Worm (Caenorhabditis elegans) whole organism, L2 larva: ENCODE data around the gene ZK1073.2.

ENCODE experiments used
- C34F6.9 ChIP-seq: fragments of 150-350 bp; optimal IDR thresholded peaks from 2 replicates; lab custom pipeline; 2014; ENCODE audit warnings: missing biosample characterization, missing genetic modification characterization
- R02D3.7 ChIP-seq: fragments of 150-350 bp; optimal IDR thresholded peaks from 2 replicates; lab custom pipeline; 2014; ENCODE audit warnings: missing biosample characterization, missing genetic modification characterization
- Y55F3AM.14 ChIP-seq: fragments of 200-800 bp; sonication (Bioruptor generic); optimal IDR thresholded peaks from 2 replicates; lab custom pipeline; 2018; ENCODE audit warnings: mild to moderate bottlenecking, missing genetic modification characterization, missing compliant biosample characterization
- aly-2 ChIP-seq: fragments of 150-350 bp; optimal IDR thresholded peaks from 2 replicates; lab custom pipeline; 2014; ENCODE audit warnings: missing biosample characterization, missing genetic modification characterization
- blmp-1 ChIP-seq: sonication (generic microtip); optimal IDR thresholded peaks from 2 replicates; lab custom pipeline; 2017; ENCODE audit warnings: missing genetic modification characterization, mild to moderate bottlenecking, missing compliant biosample characterization, antibody characterized with exemption, moderate library complexity; ENCODE audit not compliant: insufficient read depth
- ceh-16 ChIP-seq: fragments of 150-350 bp; optimal IDR thresholded peaks from 2 replicates; lab custom pipeline; 2014; ENCODE audit warnings: missing biosample characterization, missing genetic modification characterization
- dmd-4 ChIP-seq: sonication (generic microtip); optimal IDR thresholded peaks from 2 replicates; lab custom pipeline; 2017; ENCODE audit warnings: missing biosample characterization, missing genetic modification characterization
- elt-1 ChIP-seq: fragments of 150-350 bp; optimal IDR thresholded peaks from 2 replicates; lab custom pipeline; 2014; ENCODE audit warnings: missing biosample characterization, missing genetic modification characterization
- fos-1 ChIP-seq: fragments of 150-350 bp; optimal IDR thresholded peaks from 2 replicates; lab custom pipeline; 2014; ENCODE audit warnings: missing biosample characterization, missing genetic modification characterization
- gmeb-1 ChIP-seq: fragments of 150-350 bp; optimal IDR thresholded peaks from 2 replicates; lab custom pipeline; 2014; ENCODE audit warnings: missing biosample characterization, missing genetic modification characterization
- lin-11 ChIP-seq: fragments of 150-350 bp; sonication (generic microtip); optimal IDR thresholded peaks from 2 replicates; lab custom pipeline; 2014; ENCODE audit warnings: missing biosample characterization, missing genetic modification characterization, inconsistent platforms, mixed read lengths
- lin-13 ChIP-seq: fragments of 150-350 bp; optimal IDR thresholded peaks from 2 replicates; lab custom pipeline; 2014; ENCODE audit warnings: missing biosample characterization, missing genetic modification reagents, missing genetic modification characterization
- lin-39 ChIP-seq: fragments of 150-350 bp; optimal IDR thresholded peaks from 2 replicates; lab custom pipeline; 2014; ENCODE audit warnings: missing biosample characterization, missing genetic modification reagents, missing genetic modification characterization
- lsy-2 ChIP-seq, 2 experiments: fragments of 150-350 bp in 1 of 2; sonication (generic microtip) in 1 of 2; optimal IDR thresholded peaks; 2 replicates each; lab custom pipeline; 2014 to 2017; ENCODE audit warnings: missing biosample characterization in 2 of 2, missing genetic modification characterization in 2 of 2
- mab-5 ChIP-seq: fragments of 150-350 bp; optimal IDR thresholded peaks from 2 replicates; lab custom pipeline; 2014; ENCODE audit warnings: missing biosample characterization, missing genetic modification characterization
- mbf-1 ChIP-seq: sonication (generic microtip); optimal IDR thresholded peaks from 2 replicates; lab custom pipeline; 2017; ENCODE audit warnings: missing biosample characterization, missing genetic modification characterization
- mdl-1 ChIP-seq, 2 experiments: fragments of 150-350 bp in 1 of 2; sonication (generic microtip) in 1 of 2; optimal IDR thresholded peaks; 2 replicates each; lab custom pipeline; 2017; ENCODE audit warnings: missing biosample characterization in 2 of 2, missing genetic modification characterization in 2 of 2
- nhr-11 ChIP-seq: fragments of 150-350 bp; optimal IDR thresholded peaks from 2 replicates; lab custom pipeline; 2014; ENCODE audit warnings: missing biosample characterization, missing genetic modification characterization
- nhr-12 ChIP-seq: fragments of 150-350 bp; optimal IDR thresholded peaks from 2 replicates; lab custom pipeline; 2014; ENCODE audit warnings: missing biosample characterization, missing genetic modification characterization
- nhr-129 ChIP-seq: fragments of 150-350 bp; optimal IDR thresholded peaks from 2 replicates; lab custom pipeline; 2014; ENCODE audit warnings: missing biosample characterization, missing genetic modification characterization
- nhr-21 ChIP-seq: fragments of 150-350 bp; optimal IDR thresholded peaks from 2 replicates; lab custom pipeline; 2014; ENCODE audit warnings: missing biosample characterization, missing genetic modification characterization
- nhr-23 ChIP-seq: fragments of 150-350 bp; optimal IDR thresholded peaks from 2 replicates; lab custom pipeline; 2014; ENCODE audit warnings: missing biosample characterization, missing genetic modification reagents, missing genetic modification characterization
- nhr-25 ChIP-seq: fragments of 150-350 bp; sonication (generic microtip); optimal IDR thresholded peaks from 3 replicates; lab custom pipeline; 2014; ENCODE audit warnings: missing biosample characterization, missing genetic modification characterization
- peb-1 ChIP-seq: fragments of 150-350 bp; optimal IDR thresholded peaks from 2 replicates; lab custom pipeline; 2014; ENCODE audit warnings: missing biosample characterization, missing genetic modification characterization
- sem-4 ChIP-seq: fragments of 150-350 bp; optimal IDR thresholded peaks from 2 replicates; lab custom pipeline; 2014; ENCODE audit warnings: missing biosample characterization, missing genetic modification reagents, missing genetic modification characterization
- sma-3 ChIP-seq: sonication (generic microtip); optimal IDR thresholded peaks from 2 replicates; lab custom pipeline; 2016; ENCODE audit warnings: missing genetic modification reagents, missing genetic modification characterization, missing compliant biosample characterization
- sma-9 ChIP-seq, 2 experiments: fragments of 150-350 bp in 1 of 2; sonication (generic microtip) in 1 of 2; optimal IDR thresholded peaks; 2 replicates each; lab custom pipeline; 2014 to 2016; ENCODE audit warnings: missing genetic modification characterization in 2 of 2, mild to moderate bottlenecking in 1 of 2, missing biosample characterization in 1 of 2, missing compliant biosample characterization in 1 of 2, missing genetic modification reagents in 1 of 2, moderate library complexity in 1 of 2
- unc-39 ChIP-seq: fragments of 150-350 bp; optimal IDR thresholded peaks from 2 replicates; lab custom pipeline; 2014; ENCODE audit warnings: missing biosample characterization, missing genetic modification characterization
- unc-55 ChIP-seq: fragments of 150-350 bp; sonication (generic microtip); optimal IDR thresholded peaks from 3 replicates; lab custom pipeline; 2014; ENCODE audit warnings: missing biosample characterization, missing genetic modification reagents, missing genetic modification characterization
- zag-1 ChIP-seq: fragments of 150-350 bp; optimal IDR thresholded peaks from 2 replicates; lab custom pipeline; 2014; ENCODE audit warnings: missing biosample characterization, missing genetic modification characterization
- ztf-1 ChIP-seq: fragments of 200-800 bp; sonication (Bioruptor generic); conservative IDR thresholded peaks from 2 replicates; pipeline ENCODE4 v1.3.6; 2022; ENCODE audit warnings: missing genetic modification characterization, missing compliant biosample characterization
- ztf-4 ChIP-seq: fragments of 150-350 bp; optimal IDR thresholded peaks from 2 replicates; lab custom pipeline; 2014; ENCODE audit warnings: missing biosample characterization, missing genetic modification characterization

Gene ZK1073.2

DNA sequence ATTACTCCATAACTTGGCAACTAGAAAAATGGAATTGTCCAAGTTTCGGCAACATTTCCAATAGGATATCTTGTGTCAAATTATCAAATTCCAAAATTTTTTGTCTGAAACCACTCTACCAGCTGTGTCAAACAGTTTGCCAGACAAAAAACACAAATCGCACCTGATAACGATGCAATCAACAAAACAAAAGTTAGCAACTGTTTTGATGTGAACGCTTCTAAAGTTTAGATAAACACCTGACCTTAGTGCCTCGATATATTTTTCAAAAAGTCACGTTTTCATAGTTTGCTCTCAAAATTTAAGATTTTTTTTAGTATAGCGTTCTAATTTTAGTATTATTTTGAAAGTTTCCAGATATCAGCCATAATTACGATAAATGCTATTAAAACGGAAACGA lies 47.8 kb downstream of the ZK1073.2 start:
- no peak for TF ChIP-seq mab-5 (tag; lab: Kevin White, UChicago)
- no peak for TF ChIP-seq sem-4
- no peak for TF ChIP-seq R02D3.7 (tag; lab: Kevin White, UChicago)
- no peak for TF ChIP-seq gmeb-1
- no peak for TF ChIP-seq nhr-11
- TF ChIP-seq sma-9 (GFP tag; optimal IDR thresholded peaks at IDR 0.05; lab: Kevin White, UChicago): no peak
- no peak for TF ChIP-seq sma-9 (tag; optimal IDR thresholded peaks at IDR 0.05; lab: Kevin White, UChicago)
- TF ChIP-seq zag-1 (tag; lab: Kevin White, UChicago): no peak
- no peak for TF ChIP-seq aly-2 (tag; lab: Kevin White, UChicago)
- no peak for TF ChIP-seq lsy-2 (tag; optimal IDR thresholded peaks at IDR 0.05; lab: Kevin White, UChicago)
- TF ChIP-seq blmp-1: no peak
- no peak for TF ChIP-seq mbf-1 (tag; lab: Kevin White, UChicago)
- TF ChIP-seq fos-1 (tag; lab: Kevin White, UChicago): no peak
- no peak for TF ChIP-seq lin-13 (GFP tag; lab: Kevin White, UChicago)
- no peak for TF ChIP-seq sma-3 (GFP tag; lab: Kevin White, UChicago)
- no peak for TF ChIP-seq nhr-21 (tag; lab: Kevin White, UChicago)
- TF ChIP-seq nhr-12 (tag; lab: Kevin White, UChicago): no peak

DNA sequence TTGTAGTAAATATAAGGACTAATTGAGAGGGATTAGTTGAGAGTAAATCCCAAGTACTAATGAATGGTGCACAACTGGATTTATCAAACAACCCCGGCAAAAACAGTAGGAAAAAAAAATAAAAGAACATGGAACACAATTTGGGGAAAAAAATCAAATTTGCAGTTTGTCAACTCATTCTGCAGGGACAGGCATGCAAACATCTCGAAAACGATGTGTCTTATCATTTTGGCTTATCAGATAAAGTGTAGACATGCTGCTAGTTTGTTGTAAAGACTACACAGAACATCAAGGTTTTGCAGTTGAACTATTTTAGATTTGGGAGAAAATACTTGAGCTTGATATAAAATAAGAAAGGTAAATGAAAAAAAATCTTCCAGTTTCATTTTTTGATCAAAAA lies 50.2 kb downstream of the ZK1073.2 start:
- TF ChIP-seq ztf-4 (tag; lab: Kevin White, UChicago): no peak
- TF ChIP-seq sem-4: no peak
- TF ChIP-seq unc-39 (tag; lab: Kevin White, UChicago): no peak
- TF ChIP-seq lin-13 (GFP tag; lab: Kevin White, UChicago): no peak
- no peak for TF ChIP-seq peb-1 (tag; lab: Kevin White, UChicago)
- peak; percentile 52 for TF ChIP-seq fos-1 (tag; lab: Kevin White, UChicago)
- TF ChIP-seq nhr-25: no peak
- TF ChIP-seq unc-55: no peak
- TF ChIP-seq nhr-23 (tag; lab: Kevin White, UChicago): no peak
- TF ChIP-seq sma-9 (GFP tag; optimal IDR thresholded peaks at IDR 0.05; lab: Kevin White, UChicago): peak; percentile 2
- no peak for TF ChIP-seq sma-9 (tag; optimal IDR thresholded peaks at IDR 0.05; lab: Kevin White, UChicago)
- TF ChIP-seq ztf-1 (GFP tag; lab: Robert Waterston, UW): no peak

DNA sequence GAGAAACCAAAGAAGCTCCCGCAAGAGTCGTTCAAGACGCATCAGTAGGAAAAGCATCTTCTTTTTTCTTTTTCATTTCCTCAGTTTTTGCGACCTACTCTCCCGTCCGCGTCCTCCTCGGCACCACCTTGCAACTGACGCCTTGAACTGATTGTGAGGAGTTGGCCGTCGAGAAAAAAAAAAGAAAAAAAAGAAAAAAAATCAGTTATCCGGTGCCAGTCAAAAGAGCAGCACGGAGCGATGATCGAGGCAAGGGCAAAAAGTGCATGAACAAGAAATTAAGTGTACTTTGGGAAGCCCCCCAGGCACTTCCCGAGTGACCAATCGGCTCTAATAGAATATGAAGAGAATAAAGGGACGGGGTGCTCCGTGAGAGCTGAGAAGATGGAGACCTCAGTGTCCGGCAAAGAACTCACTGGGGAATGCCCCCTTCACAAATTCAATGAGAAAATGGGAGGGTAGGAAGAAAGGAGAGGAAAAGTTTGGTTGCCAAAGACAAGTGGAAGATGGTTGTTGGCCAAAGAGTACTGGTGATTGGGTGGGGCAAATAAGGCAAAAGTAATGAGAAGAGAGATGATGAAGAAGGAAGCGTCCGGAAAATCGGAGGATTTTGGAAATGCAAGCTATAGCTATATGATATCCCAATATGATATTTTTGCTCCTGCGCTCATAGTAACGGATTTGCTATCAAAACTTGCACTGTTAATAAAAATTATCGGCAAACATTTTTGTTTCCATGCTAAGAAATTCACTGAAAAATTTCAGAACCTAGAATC lies 51.9 kb downstream of the ZK1073.2 start:
- TF ChIP-seq nhr-25: no peak
- no peak for TF ChIP-seq lin-13 (GFP tag; lab: Kevin White, UChicago)
- no peak for TF ChIP-seq lin-39 (tag; lab: Kevin White, UChicago)
- TF ChIP-seq Y55F3AM.14 (GFP tag; lab: Kevin White, UChicago): no peak
- peak; percentile 18 for TF ChIP-seq sma-9 (GFP tag; optimal IDR thresholded peaks at IDR 0.05; lab: Kevin White, UChicago)
- no peak for TF ChIP-seq sma-9 (tag; optimal IDR thresholded peaks at IDR 0.05; lab: Kevin White, UChicago)
- TF ChIP-seq lin-11 (tag; lab: Kevin White, UChicago): peak; percentile 0
- TF ChIP-seq lsy-2 (tag; optimal IDR thresholded peaks at IDR 0.05; lab: Kevin White, UChicago): peak in 1 of 2 experiments; percentile 21

DNA sequence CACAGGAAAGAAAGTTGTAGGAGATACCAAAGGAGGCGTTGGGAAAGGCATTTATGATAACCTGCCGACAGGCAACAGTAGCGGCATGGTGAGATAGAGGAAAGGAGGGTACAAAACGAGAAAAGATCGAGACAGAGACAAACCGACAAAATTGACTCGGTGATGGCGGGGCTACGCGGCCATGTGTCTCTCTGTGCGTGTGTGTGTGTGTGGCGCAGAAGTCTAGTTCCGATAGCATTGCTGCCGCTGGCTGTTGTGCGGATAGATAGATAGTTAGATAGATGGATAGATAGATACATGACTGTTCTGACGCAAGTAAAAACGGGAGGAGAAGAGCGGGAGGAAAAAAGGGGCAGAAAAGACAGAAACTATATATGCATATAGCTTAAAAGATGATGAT lies 53.4 kb downstream of the ZK1073.2 start:
- TF ChIP-seq ceh-16 (tag; lab: Kevin White, UChicago) (peak; percentile 48), lin-11 (tag; lab: Kevin White, UChicago) (no peak), sem-4 (peak; percentile 52), sma-9 (GFP tag; optimal IDR thresholded peaks at IDR 0.05; lab: Kevin White, UChicago) (peak; percentile 71), sma-9 (tag; optimal IDR thresholded peaks at IDR 0.05; lab: Kevin White, UChicago) (no peak), unc-55 (no peak), nhr-23 (tag; lab: Kevin White, UChicago) (no peak), nhr-25 (peak; percentile 48), C34F6.9 (no peak), nhr-129 (tag; lab: Kevin White, UChicago) (peak; percentile 47), fos-1 (tag; lab: Kevin White, UChicago) (peak; percentile 31), dmd-4 (tag; lab: Kevin White, UChicago) (no peak), nhr-21 (tag; lab: Kevin White, UChicago) (peak; percentile 77), elt-1 (tag; lab: Kevin White, UChicago) (peak; percentile 23), peb-1 (tag; lab: Kevin White, UChicago) (peak; percentile 57), mdl-1 (tag; optimal IDR thresholded peaks at IDR 0.05; lab: Kevin White, UChicago) (no peak), sma-3 (GFP tag; lab: Kevin White, UChicago) (peak; percentile 46)
